Worm (Caenorhabditis elegans) whole organism, late embryonic: ENCODE data around the gene glc-3.

ENCODE experiments used
- C38D4.7 ChIP-seq: fragments of 200-800 bp; sonication (Bioruptor generic); optimal IDR thresholded peaks from 2 replicates; lab custom pipeline; 2018; ENCODE audit warnings: mild to moderate bottlenecking, missing genetic modification characterization, moderate library complexity, missing compliant biosample characterization
- F13H6.1 ChIP-seq: sonication (generic microtip); optimal IDR thresholded peaks from 2 replicates; lab custom pipeline; 2016; ENCODE audit warnings: missing genetic modification characterization, missing compliant biosample characterization
- K02D7.2 ChIP-seq: sonication (generic microtip); optimal IDR thresholded peaks from 2 replicates; lab custom pipeline; 2017; ENCODE audit warnings: mild to moderate bottlenecking, missing genetic modification characterization, missing compliant biosample characterization
- T23F11.4 ChIP-seq: fragments of 200-800 bp; sonication (Bioruptor generic); optimal IDR thresholded peaks from 2 replicates; lab custom pipeline; 2018; ENCODE audit warnings: mild to moderate bottlenecking, missing genetic modification characterization, missing compliant biosample characterization
- Y22D7AL.16 ChIP-seq: sonication (generic microtip); optimal IDR thresholded peaks from 2 replicates; lab custom pipeline; 2016; ENCODE audit warnings: missing genetic modification characterization, missing compliant biosample characterization
- ahr-1 ChIP-seq: sonication (generic microtip); optimal IDR thresholded peaks from 2 replicates; lab custom pipeline; 2016; ENCODE audit warnings: missing genetic modification characterization, missing compliant biosample characterization
- ceh-18 ChIP-seq: sonication (generic microtip); optimal IDR thresholded peaks from 2 replicates; lab custom pipeline; 2016; ENCODE audit warnings: missing genetic modification characterization, missing compliant biosample characterization
- ceh-19 ChIP-seq: fragments of 200-800 bp; sonication (Bioruptor generic); optimal IDR thresholded peaks from 2 replicates; lab custom pipeline; 2018; ENCODE audit warnings: mild to moderate bottlenecking, missing genetic modification characterization, missing compliant biosample characterization
- ceh-2 ChIP-seq: sonication (generic microtip); optimal IDR thresholded peaks from 2 replicates; lab custom pipeline; 2016; ENCODE audit warnings: missing genotype, missing genetic modification characterization, missing compliant biosample characterization
- ceh-22 ChIP-seq: sonication (generic microtip); optimal IDR thresholded peaks from 2 replicates; lab custom pipeline; 2017; ENCODE audit warnings: missing biosample characterization, missing genetic modification characterization
- ceh-24 ChIP-seq: sonication (generic microtip); optimal IDR thresholded peaks from 2 replicates; lab custom pipeline; 2016; ENCODE audit warnings: mild to moderate bottlenecking, missing genetic modification characterization, missing compliant biosample characterization
- ceh-30 ChIP-seq: fragments of 150-350 bp; optimal IDR thresholded peaks from 2 replicates; lab custom pipeline; 2014; ENCODE audit warnings: missing biosample characterization, missing genetic modification characterization
- ceh-48 ChIP-seq: sonication (generic microtip); optimal IDR thresholded peaks from 2 replicates; lab custom pipeline; 2016; ENCODE audit warnings: missing genetic modification characterization, inconsistent platforms, missing compliant biosample characterization
- elt-4 ChIP-seq: sonication (generic microtip); optimal IDR thresholded peaks from 2 replicates; lab custom pipeline; 2016; ENCODE audit warnings: missing genetic modification characterization, missing compliant biosample characterization
- ets-4 ChIP-seq: sonication (generic microtip); optimal IDR thresholded peaks from 2 replicates; lab custom pipeline; 2016; ENCODE audit warnings: missing genetic modification characterization, missing compliant biosample characterization
- eyg-1 ChIP-seq: sonication (generic microtip); optimal IDR thresholded peaks from 2 replicates; lab custom pipeline; 2016; ENCODE audit warnings: missing genotype, missing genetic modification characterization, missing compliant biosample characterization
- fax-1 ChIP-seq: sonication (generic microtip); optimal IDR thresholded peaks from 2 replicates; lab custom pipeline; 2016; ENCODE audit warnings: missing genotype, missing genetic modification characterization, missing compliant biosample characterization
- fkh-10 ChIP-seq: fragments of 150-350 bp; optimal IDR thresholded peaks from 2 replicates; lab custom pipeline; 2014; ENCODE audit warnings: missing biosample characterization, missing genetic modification reagents, missing genetic modification characterization
- fkh-6 ChIP-seq: sonication (generic microtip); optimal IDR thresholded peaks from 2 replicates; lab custom pipeline; 2016; ENCODE audit warnings: missing genetic modification characterization, missing compliant biosample characterization
- hlh-15 ChIP-seq: sonication (generic microtip); optimal IDR thresholded peaks from 2 replicates; lab custom pipeline; 2016; ENCODE audit warnings: missing genetic modification characterization, missing compliant biosample characterization
- hlh-6 ChIP-seq: sonication (generic microtip); optimal IDR thresholded peaks from 2 replicates; lab custom pipeline; 2016; ENCODE audit warnings: missing genotype, missing genetic modification characterization, missing compliant biosample characterization
- hlh-8 ChIP-seq: sonication (generic microtip); optimal IDR thresholded peaks from 2 replicates; lab custom pipeline; 2016; ENCODE audit warnings: missing genotype, missing genetic modification characterization, missing compliant biosample characterization
- lin-11 ChIP-seq: fragments of 200-800 bp; sonication (Bioruptor generic); optimal IDR thresholded peaks from 2 replicates; lab custom pipeline; 2018; ENCODE audit warnings: mild to moderate bottlenecking, missing genetic modification characterization, missing compliant biosample characterization
- madf-2 ChIP-seq: sonication (generic microtip); optimal IDR thresholded peaks from 2 replicates; lab custom pipeline; 2017; ENCODE audit warnings: missing genetic modification characterization, missing compliant biosample characterization
- mec-3 ChIP-seq: sonication (generic microtip); optimal IDR thresholded peaks from 2 replicates; lab custom pipeline; 2016; ENCODE audit warnings: borderline replicate concordance, missing genetic modification characterization, missing compliant biosample characterization
- nfya-1 ChIP-seq: sonication (generic microtip); optimal IDR thresholded peaks from 2 replicates; lab custom pipeline; 2017; ENCODE audit warnings: missing genetic modification characterization, mild to moderate bottlenecking, missing compliant biosample characterization, antibody characterized with exemption, moderate library complexity
- nhr-11 ChIP-seq: fragments of 150-350 bp; optimal IDR thresholded peaks from 2 replicates; lab custom pipeline; 2014; ENCODE audit warnings: missing biosample characterization, missing genetic modification characterization
- pax-1 ChIP-seq: fragments of 150-350 bp; optimal IDR thresholded peaks from 2 replicates; lab custom pipeline; 2014; ENCODE audit warnings: missing biosample characterization, missing genetic modification characterization
- pha-2 ChIP-seq: sonication (generic microtip); optimal IDR thresholded peaks from 2 replicates; lab custom pipeline; 2017; ENCODE audit warnings: mild to moderate bottlenecking, missing genetic modification characterization, missing compliant biosample characterization
- ref-2 ChIP-seq: sonication (generic microtip); optimal IDR thresholded peaks from 2 replicates; lab custom pipeline; 2016; ENCODE audit warnings: missing genetic modification characterization, missing compliant biosample characterization
- sdc-2 ChIP-seq: sonication (generic microtip); optimal IDR thresholded peaks from 2 replicates; lab custom pipeline; 2016; ENCODE audit warnings: missing genotype, missing genetic modification characterization, missing compliant biosample characterization
- sox-2 ChIP-seq: fragments of 200-800 bp; sonication (Bioruptor generic); IDR thresholded peaks from 2 replicates; pipeline ENCODE4 v1.3.6; 2022; ENCODE audit warnings: missing genetic modification reagents, missing genetic modification characterization, missing compliant biosample characterization
- syd-9 ChIP-seq: sonication (generic microtip); optimal IDR thresholded peaks from 2 replicates; lab custom pipeline; 2016; ENCODE audit warnings: mild to moderate bottlenecking, missing genetic modification characterization, moderate library complexity, missing compliant biosample characterization
- unc-3 ChIP-seq, 2 experiments: fragments of 200-800 bp in 1 of 2; sonication (Bioruptor generic) in 1 of 2; sonication (generic microtip) in 1 of 2; conservative IDR thresholded peaks in 1 of 2; optimal IDR thresholded peaks in 1 of 2; 2 replicates each; pipeline versions ENCODE4 v1.3.6 to Lab custom; 2016 to 2022; ENCODE audit warnings: missing compliant biosample characterization in 2 of 2, missing genetic modification characterization in 2 of 2, missing genetic modification reagents in 1 of 2
- unc-42 ChIP-seq: sonication (generic microtip); optimal IDR thresholded peaks from 2 replicates; lab custom pipeline; 2016; ENCODE audit warnings: missing genotype, missing genetic modification characterization, missing compliant biosample characterization
- zip-5 ChIP-seq: sonication (generic microtip); optimal IDR thresholded peaks from 2 replicates; lab custom pipeline; 2016; ENCODE audit warnings: missing genetic modification characterization, missing compliant biosample characterization
- ztf-16 ChIP-seq: sonication (generic microtip); optimal IDR thresholded peaks from 2 replicates; lab custom pipeline; 2017; ENCODE audit warnings: missing genetic modification characterization, missing compliant biosample characterization

The glc-3 gene

DNA sequence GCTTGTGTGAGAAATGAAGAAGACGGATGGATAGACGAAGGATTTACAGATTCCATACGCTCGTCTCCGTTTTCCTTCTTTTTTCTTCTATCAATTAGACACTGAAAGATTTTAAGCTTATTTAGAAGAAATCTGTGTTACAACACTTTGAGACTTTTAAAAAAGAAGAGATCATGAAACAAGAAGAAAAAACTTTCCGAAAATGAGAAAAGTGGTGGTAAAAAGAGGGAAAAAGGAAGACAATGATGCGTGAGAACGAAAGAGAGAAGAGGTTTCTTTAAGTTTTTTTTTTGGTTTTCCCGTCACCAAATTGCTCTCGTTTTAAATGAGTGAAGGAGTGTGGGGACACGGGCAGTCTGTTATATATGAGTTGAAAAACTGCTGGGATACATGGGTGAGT, at the start of gene glc-3:
Gene glc-3 (minus strand): TSS at position 101 of the 400 bp plus-strand sequence.
- TF ChIP-seq fkh-6 (tag; lab: Kevin White, UChicago) (no peak), T23F11.4 (no peak), hlh-8 (no peak), lin-11 (tag; lab: Kevin White, UChicago) (no peak), ceh-22 (tag; lab: Kevin White, UChicago) (no peak), zip-5 (tag; lab: Kevin White, UChicago) (no peak), sox-2 (GFP tag; lab: Robert Waterston, UW) (no peak), madf-2 (tag; lab: Kevin White, UChicago) (no peak), ceh-30 (no peak), hlh-6 (tag; lab: Kevin White, UChicago) (no peak), K02D7.2 (no peak), ref-2 (tag; lab: Kevin White, UChicago) (no peak)

- TF ChIP-seq ztf-16 (tag; lab: Kevin White, UChicago) (no peak), ceh-2 (tag; lab: Kevin White, UChicago) (no peak), fax-1 (tag; lab: Kevin White, UChicago) (no peak), ahr-1 (no peak), sdc-2 (no peak), eyg-1 (tag; lab: Kevin White, UChicago) (no peak), nfya-1 (tag; lab: Kevin White, UChicago) (no peak), ref-2 (tag; lab: Kevin White, UChicago) (no peak), F13H6.1 (tag; lab: Kevin White, UChicago) (no peak), nhr-11 (tag; lab: Kevin White, UChicago) (no peak), Y22D7AL.16 (tag; lab: Kevin White, UChicago) (no peak)
Measured at ce11 chrV:5502701-5503100, 49.2 kb upstream of the glc-3 start.

- TF ChIP-seq unc-3 (GFP tag; conservative IDR thresholded peaks at IDR 0.05; lab: Robert Waterston, UW) (no peak), unc-3 (tag; optimal IDR thresholded peaks at IDR 0.05; lab: Kevin White, UChicago) (no peak), ets-4 (tag; lab: Kevin White, UChicago) (no peak), ref-2 (tag; lab: Kevin White, UChicago) (no peak), nfya-1 (tag; lab: Kevin White, UChicago) (peak; percentile 66)
Measured at ce11 chrV:5499475-5499874, 46.0 kb upstream of the glc-3 start.

DNA sequence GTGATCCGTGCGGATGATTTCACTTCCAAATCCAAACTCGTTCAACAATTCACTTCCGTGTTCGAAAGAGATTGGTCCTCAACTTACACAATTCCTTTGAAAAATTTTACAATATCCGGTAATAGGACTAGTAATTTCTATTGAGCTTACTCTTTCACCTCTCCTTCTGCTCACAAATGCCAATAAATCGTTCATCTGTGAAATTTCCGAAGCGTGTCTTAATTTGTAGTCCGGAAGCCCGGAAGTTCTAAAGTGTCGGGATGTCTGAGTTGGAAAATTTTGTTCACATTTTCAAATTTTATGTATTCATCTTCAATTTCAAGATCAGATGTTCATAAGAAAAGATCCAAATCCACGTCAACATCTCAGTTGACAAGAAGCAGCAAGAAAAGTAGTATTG, 39.9 kb upstream of the glc-3 start, which contains the start of gene T05C3.2:
Gene T05C3.2 (plus strand): TSS at position 301 of the 400 bp plus-strand sequence.
- TF ChIP-seq ceh-19 (no peak), ceh-18 (tag; lab: Kevin White, UChicago) (no peak), mec-3 (tag; lab: Kevin White, UChicago) (no peak), pha-2 (tag; lab: Kevin White, UChicago) (no peak), sdc-2 (no peak), sox-2 (GFP tag; lab: Robert Waterston, UW) (no peak), pax-1 (no peak), elt-4 (tag; lab: Kevin White, UChicago) (no peak), nhr-11 (tag; lab: Kevin White, UChicago) (no peak), F13H6.1 (tag; lab: Kevin White, UChicago) (no peak), nfya-1 (tag; lab: Kevin White, UChicago) (no peak), C38D4.7 (GFP tag; lab: Kevin White, UChicago) (no peak), unc-42 (no peak)

DNA sequence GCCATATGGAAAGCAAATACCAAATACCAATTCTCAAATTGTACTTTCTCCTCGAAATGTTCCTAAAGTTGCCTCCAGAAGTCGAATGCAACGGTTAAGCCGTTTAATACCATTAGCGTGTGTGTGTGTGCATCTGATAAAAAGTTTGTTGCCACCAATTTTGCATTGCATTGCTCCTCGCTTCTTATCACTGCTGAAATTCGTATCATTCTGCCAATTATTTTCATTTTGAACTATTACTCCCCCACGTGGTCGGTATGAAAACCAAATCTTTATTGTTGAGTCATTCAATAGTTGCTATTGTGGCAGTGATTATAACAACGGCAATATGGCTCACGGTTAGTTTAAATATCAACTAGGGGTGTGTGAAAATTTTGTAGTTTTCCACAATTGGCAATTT, 36.7 kb upstream of the glc-3 start, which contains the start of gene T05C3.6:
Gene T05C3.6 (plus strand): TSS at position 241 of the 400 bp plus-strand sequence.
- TF ChIP-seq fkh-10 (GFP tag; lab: Kevin White, UChicago) (no peak), ceh-48 (tag; lab: Kevin White, UChicago) (no peak), K02D7.2 (no peak), elt-4 (tag; lab: Kevin White, UChicago) (no peak), hlh-8 (no peak), hlh-6 (tag; lab: Kevin White, UChicago) (no peak), eyg-1 (tag; lab: Kevin White, UChicago) (no peak), ceh-24 (tag; lab: Kevin White, UChicago) (no peak), syd-9 (tag; lab: Kevin White, UChicago) (no peak), fkh-6 (tag; lab: Kevin White, UChicago) (no peak), lin-11 (tag; lab: Kevin White, UChicago) (no peak), Y22D7AL.16 (tag; lab: Kevin White, UChicago) (no peak), ceh-30 (no peak), sdc-2 (no peak), hlh-15 (no peak)
